Worm (Caenorhabditis elegans): ENCODE results near the gene enpl-1.
A peak's percentile ranks its signal among the peaks of the same experiment; 100 is the strongest.
"Not testable (repeated sequence)": the region's sequence is repeated elsewhere in the genome, so short reads cannot be mapped to it uniquely, and the experiment has no call there.

Gene enpl-1

DNA sequence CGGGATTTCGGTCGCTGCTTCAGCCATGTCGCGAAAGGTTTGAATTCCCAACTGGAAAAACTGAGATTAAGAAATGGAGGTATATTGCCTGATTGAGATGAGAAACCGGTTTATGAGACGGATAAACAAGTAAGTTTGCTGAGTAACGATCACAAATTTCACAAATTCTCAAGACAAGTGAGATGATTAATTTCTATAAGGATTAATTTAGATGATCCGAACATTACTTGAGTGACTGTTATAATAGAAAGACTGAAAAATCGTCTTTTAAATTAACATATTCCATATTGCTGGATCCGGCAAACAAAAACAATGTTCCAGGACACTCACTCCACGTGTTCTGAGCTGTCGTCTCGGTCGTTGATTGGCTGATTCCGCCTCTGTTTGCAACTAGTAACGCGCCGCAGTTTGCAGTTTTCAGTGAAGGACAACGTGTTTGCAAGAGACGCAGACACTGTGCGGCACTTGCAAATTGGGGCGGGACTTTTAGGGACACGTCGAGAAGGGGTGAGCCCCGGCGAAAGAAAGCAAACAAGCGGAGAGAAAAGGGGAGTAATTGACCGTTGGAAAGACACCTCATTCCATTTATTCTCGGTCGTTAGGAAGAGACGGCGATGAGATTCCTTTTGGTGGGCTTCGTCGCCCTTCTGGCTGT, at the start of gene enpl-1, which contains the start of gene imp-2 (continued):
- TF ChIP-seq mep-1 (tag; optimal IDR thresholded peaks at IDR 0.05): peak; percentile 96
- peak; percentile 100 for TF ChIP-seq mxl-3 (GFP tag; optimal IDR thresholded peaks at IDR 0.05)
- TF ChIP-seq nhr-42 (GFP tag; IDR thresholded peaks at IDR 0.05): peak; percentile 58; the same call in 1 of the 2 replicates
- TF ChIP-seq nhr-41 (GFP tag; IDR thresholded peaks at IDR 0.05): no peak
- no peak for TF ChIP-seq nhr-237 (tag; optimal IDR thresholded peaks at IDR 0.05)
- TF ChIP-seq nhr-77 (tag; optimal IDR thresholded peaks at IDR 0.05): peak; percentile 77

DNA sequence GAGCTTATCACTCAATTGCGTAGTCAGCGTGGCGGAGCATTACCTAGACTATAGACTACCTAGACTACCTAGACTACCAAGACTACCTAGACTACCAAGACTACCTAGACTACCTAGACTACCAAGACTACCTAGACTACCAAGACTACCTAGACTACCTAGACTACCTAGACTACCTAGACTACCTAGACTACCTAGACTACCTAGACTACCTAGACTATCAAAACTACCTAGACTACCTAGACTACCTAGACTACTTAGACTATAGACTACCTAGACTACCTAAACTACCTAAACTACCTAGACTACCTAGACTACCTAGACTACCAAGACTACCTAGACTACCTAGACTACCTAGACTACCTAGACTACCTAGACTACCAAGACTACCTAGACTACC, 48.2 kb upstream of the enpl-1 start:
- TF ChIP-seq unc-62 (GFP tag; optimal IDR thresholded peaks at IDR 0.05 in 1 of 2): peak in 1 of 2 experiments; percentile 96
- not testable (repeated sequence) for TF ChIP-seq unc-62 (tag; optimal IDR thresholded peaks at IDR 0.05)
- peak; percentile 46 for TF ChIP-seq zag-1 (tag; optimal IDR thresholded peaks at IDR 0.05)

DNA sequence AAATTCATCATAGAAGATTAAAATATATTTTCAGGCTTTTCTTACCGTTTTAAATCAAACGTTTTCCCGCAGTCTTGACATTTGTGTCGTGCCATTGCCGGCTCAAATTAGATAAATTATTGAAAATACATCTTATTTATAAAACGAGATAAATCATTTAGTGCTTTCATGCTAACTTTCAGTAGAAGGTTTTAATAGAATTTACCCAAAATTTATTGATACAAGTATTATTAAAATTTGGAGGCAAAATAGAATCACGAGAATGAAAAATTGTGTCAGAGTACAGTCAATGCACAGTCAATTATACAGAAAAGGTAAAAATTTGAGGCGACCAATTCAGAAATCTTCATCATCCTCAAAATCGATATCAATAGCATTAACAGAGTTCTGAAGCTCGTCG, 40.6 kb upstream of the enpl-1 start, which contains the start of gene Y5F2A.4:
Gene Y5F2A.4, minus strand, starts transcription at position 101 of the 400 bp plus-strand sequence.
- no peak for TF ChIP-seq lin-39 (tag; optimal IDR thresholded peaks at IDR 0.05)
- no peak for TF ChIP-seq T26A8.4 (GFP tag; IDR thresholded peaks at IDR 0.05)
- TF ChIP-seq lin-29 (GFP tag; IDR thresholded peaks at IDR 0.05): no peak
- no peak for TF ChIP-seq arid-1 (GFP tag; conservative IDR thresholded peaks at IDR 0.05)
- TF ChIP-seq ces-1 (GFP tag; optimal IDR thresholded peaks at IDR 0.05): no peak

- TF ChIP-seq ztf-11 (tag; optimal IDR thresholded peaks at IDR 0.05) (no peak), nhr-102 (tag; optimal IDR thresholded peaks at IDR 0.05) (peak; percentile 17), ceh-32 (tag; optimal IDR thresholded peaks at IDR 0.05; ENCODE audit: poor library complexity) (no peak), cey-2 (tag; optimal IDR thresholded peaks at IDR 0.05; ENCODE audit: borderline replicate concordance, insufficient read depth) (no peak), zip-2 (tag; optimal IDR thresholded peaks at IDR 0.05) (peak; percentile 44), lsy-2 (tag; optimal IDR thresholded peaks at IDR 0.05) (peak in 1 of 2 experiments; percentile 21), D1046.2 (GFP tag; IDR thresholded peaks at IDR 0.05) (no peak), spr-3 (GFP tag; optimal IDR thresholded peaks at IDR 0.05) (peak; percentile 70), lin-1 (GFP tag; IDR thresholded peaks at IDR 0.05) (no peak), php-3 (GFP tag; IDR thresholded peaks at IDR 0.05) (peak; percentile 23; the same call in 1 of the 2 replicates), ceh-20 (GFP tag; IDR thresholded peaks at IDR 0.05) (no peak), gei-8 (GFP tag; optimal IDR thresholded peaks at IDR 0.05) (peak; percentile 25), F44E2.7 (GFP tag; IDR thresholded peaks at IDR 0.05) (no peak), ztf-7 (tag; optimal IDR thresholded peaks at IDR 0.05) (no peak), ZK546.5 (tag; optimal IDR thresholded peaks at IDR 0.05) (no peak), dmd-6 (GFP tag; IDR thresholded peaks at IDR 0.05) (peak; percentile 13; the same call in 1 of the 2 replicates), lin-13 (GFP tag; optimal IDR thresholded peaks at IDR 0.05) (no peak), mdl-1 (tag; optimal IDR thresholded peaks at IDR 0.05) (peak in 1 of 2 experiments; percentile 5), T26A8.4 (GFP tag; IDR thresholded peaks at IDR 0.05) (peak; percentile 71), hif-1 (tag; optimal IDR thresholded peaks at IDR 0.05) (peak in 1 of 2 experiments; percentile 10), F37D6.2 (tag; optimal IDR thresholded peaks at IDR 0.05) (no peak), nhr-10 (tag; optimal IDR thresholded peaks at IDR 0.05) (no peak), ama-1 (optimal IDR thresholded peaks at IDR 0.05) (peak; percentile 83), madf-9 (GFP tag; conservative IDR thresholded peaks at IDR 0.05) (no peak), dve-1 (tag; optimal IDR thresholded peaks at IDR 0.05; ENCODE audit: insufficient read depth) (peak; percentile 61), daf-16 (GFP tag; optimal IDR thresholded peaks at IDR 0.05) (no peak), daf-16 (tag; optimal IDR thresholded peaks at IDR 0.05) (peak; percentile 51), unc-62 (GFP tag; optimal IDR thresholded peaks at IDR 0.05 in 1 of 2) (peak in 1 of 2 experiments; percentile 77), unc-62 (tag; optimal IDR thresholded peaks at IDR 0.05) (no peak), lin-38 (GFP tag; IDR thresholded peaks at IDR 0.05) (0 out of 2 replicates have a peak, but pooled peaks have one; percentile 24), ctbp-1 (GFP tag; IDR thresholded peaks at IDR 0.05) (0 out of 2 replicates have a peak, but pooled peaks have one; percentile 25), ceh-44 (GFP tag; IDR thresholded peaks at IDR 0.05) (no peak), lin-29 (GFP tag; IDR thresholded peaks at IDR 0.05) (peak; percentile 22; the same call in 1 of the 2 replicates), zfp-3 (GFP tag; conservative IDR thresholded peaks at IDR 0.05) (peak; percentile 69; the same call in 1 of the 2 replicates)
Observed at ce11 chrIV:11080823-11081285, 38.2 kb upstream of the enpl-1 start, which contains the start of gene atg-7. Gene atg-7, minus strand, starts transcription at chrIV:11081055.
